Fruit fly (Drosophila melanogaster) whole organism, embryonic: ENCODE data around the gene ich.

Experiments
- Ada2b ChIP-seq: fragments of 200-800 bp; sonication (Bioruptor generic); IDR thresholded peaks from 2 replicates; pipeline ENCODE4 v1.3.6; 2022; ENCODE audit warnings: missing biosample characterization, missing genetic modification characterization
- Atf-2 ChIP-seq: fragments of 200-800 bp; sonication (Bioruptor generic); optimal IDR thresholded peaks from 2 replicates; lab custom pipeline; 2016; ENCODE audit warnings: missing biosample characterization, missing genetic modification characterization
- CG10267 ChIP-seq: fragments of 200-800 bp; sonication (Bioruptor generic); optimal IDR thresholded peaks from 2 replicates; lab custom pipeline; 2018; ENCODE audit warnings: missing biosample characterization, mild to moderate bottlenecking, missing genetic modification characterization, moderate library complexity
- CG10431 ChIP-seq: fragments of 200-800 bp; sonication (Bioruptor generic); optimal IDR thresholded peaks from 3 replicates; lab custom pipeline; 2018; ENCODE audit warnings: missing biosample characterization, mild to moderate bottlenecking, missing genetic modification characterization
- CG11093 ChIP-seq: fragments of 200-800 bp; sonication (Bioruptor generic); IDR thresholded peaks from 3 replicates; pipeline ENCODE4 v1.3.6; 2022; ENCODE audit warnings: missing biosample characterization, missing genetic modification characterization
- CG13296 ChIP-seq: fragments of 200-800 bp; sonication (Bioruptor generic); optimal IDR thresholded peaks from 3 replicates; lab custom pipeline; 2018; ENCODE audit warnings: missing biosample characterization, mild to moderate bottlenecking, missing genetic modification characterization
- CG13624 ChIP-seq: fragments of 200-800 bp; sonication (Bioruptor generic); optimal IDR thresholded peaks from 2 replicates; lab custom pipeline; 2016; ENCODE audit warnings: missing biosample characterization, missing genetic modification characterization
- CG14965 ChIP-seq: fragments of 200-800 bp; sonication (Bioruptor generic); optimal IDR thresholded peaks from 2 replicates; lab custom pipeline; 2016; ENCODE audit warnings: missing biosample characterization, missing genetic modification characterization, borderline replicate concordance
- CG1529 ChIP-seq: fragments of 200-800 bp; sonication (Bioruptor generic); optimal IDR thresholded peaks from 3 replicates; lab custom pipeline; 2018; ENCODE audit warnings: missing biosample characterization, missing genetic modification characterization
- CG16815 ChIP-seq: fragments of 200-800 bp; sonication (Bioruptor generic); optimal IDR thresholded peaks from 3 replicates; lab custom pipeline; 2017; ENCODE audit warnings: missing biosample characterization, mild to moderate bottlenecking, missing genetic modification characterization
- CG17359 ChIP-seq: fragments of 200-800 bp; sonication (Bioruptor generic); optimal IDR thresholded peaks from 3 replicates; lab custom pipeline; 2018; ENCODE audit warnings: missing biosample characterization, mild to moderate bottlenecking, missing genetic modification characterization, moderate library complexity
- CG17385 ChIP-seq: fragments of 200-800 bp; sonication (Bioruptor generic); optimal IDR thresholded peaks from 3 replicates; lab custom pipeline; 2018; ENCODE audit warnings: missing biosample characterization, mild to moderate bottlenecking, missing genetic modification characterization
- CG1832 ChIP-seq: fragments of 200-800 bp; sonication (Bioruptor generic); optimal IDR thresholded peaks from 2 replicates; lab custom pipeline; 2017; ENCODE audit warnings: missing biosample characterization, mild to moderate bottlenecking, missing genetic modification characterization, inconsistent platforms
- CG30403 ChIP-seq: fragments of 200-800 bp; sonication (Bioruptor generic); optimal IDR thresholded peaks from 3 replicates; lab custom pipeline; 2016; ENCODE audit warnings: missing biosample characterization, missing genetic modification characterization
- CG32532 ChIP-seq: fragments of 200-800 bp; sonication (Bioruptor generic); IDR thresholded peaks from 2 replicates; pipeline ENCODE4 v1.3.6; 2022; ENCODE audit warnings: missing biosample characterization, missing genetic modification characterization
- CG32772 ChIP-seq: fragments of 200-800 bp; sonication (Bioruptor generic); IDR thresholded peaks from 2 replicates; pipeline ENCODE4 v1.3.6; 2022; ENCODE audit warnings: missing biosample characterization, missing genetic modification characterization
- CG4424 ChIP-seq: fragments of 200-800 bp; sonication (Bioruptor generic); optimal IDR thresholded peaks from 3 replicates; lab custom pipeline; 2016; ENCODE audit warnings: missing biosample characterization, missing genetic modification characterization
- CG6854 ChIP-seq: fragments of 200-800 bp; sonication (Bioruptor generic); optimal IDR thresholded peaks from 3 replicates; lab custom pipeline; 2017; ENCODE audit warnings: missing biosample characterization, mild to moderate bottlenecking, missing genetic modification characterization
- CG8089 ChIP-seq: fragments of 200-800 bp; sonication (Bioruptor generic); optimal IDR thresholded peaks from 3 replicates; lab custom pipeline; 2016; ENCODE audit warnings: missing biosample characterization, missing genetic modification characterization
- CG9437 ChIP-seq: fragments of 200-800 bp; sonication (Bioruptor generic); optimal IDR thresholded peaks from 2 replicates; lab custom pipeline; 2018; ENCODE audit warnings: missing biosample characterization, mild to moderate bottlenecking, missing genetic modification characterization
- CG9817 ChIP-seq: fragments of 200-800 bp; sonication (Bioruptor generic); optimal IDR thresholded peaks from 2 replicates; lab custom pipeline; 2018; ENCODE audit warnings: missing biosample characterization, mild to moderate bottlenecking, missing genetic modification characterization, moderate library complexity
- Chrac-16 ChIP-seq: fragments of 200-800 bp; sonication (Bioruptor generic); optimal IDR thresholded peaks from 3 replicates; lab custom pipeline; 2016; ENCODE audit warnings: missing biosample characterization, missing genetic modification characterization
- CoRest ChIP-seq: fragments of 200-800 bp; sonication (Bioruptor generic); optimal IDR thresholded peaks from 3 replicates; lab custom pipeline; 2018; ENCODE audit warnings: missing biosample characterization, mild to moderate bottlenecking, missing genetic modification characterization, moderate library complexity
- Dek ChIP-seq: fragments of 200-800 bp; sonication (Bioruptor generic); optimal IDR thresholded peaks from 3 replicates; lab custom pipeline; 2019; ENCODE audit warnings: missing biosample characterization, mild to moderate bottlenecking, missing genetic modification characterization, moderate library complexity
- Dfd ChIP-seq, 2 experiments: fragments of >200 bp; optimal IDR thresholded peaks; 2 replicates each; lab custom pipeline; 2017; ENCODE audit warnings: missing biosample characterization in 2 of 2, missing genetic modification characterization in 2 of 2
- Doc2 ChIP-seq: fragments of 200-800 bp; sonication (Bioruptor generic); IDR thresholded peaks from 2 replicates; pipeline ENCODE4 v1.3.6; 2022; ENCODE audit warnings: missing biosample characterization, missing genetic modification characterization
- Dp ChIP-seq: fragments of 200-800 bp; sonication (Bioruptor generic); optimal IDR thresholded peaks from 2 replicates; lab custom pipeline; 2018; ENCODE audit warnings: missing biosample characterization, mild to moderate bottlenecking, missing genetic modification characterization, moderate library complexity
- HLH3B ChIP-seq: fragments of 200-800 bp; sonication (Bioruptor generic); IDR thresholded peaks from 2 replicates; pipeline ENCODE4 v1.3.6; 2022; ENCODE audit warnings: missing biosample characterization, missing genetic modification characterization
- Hmx ChIP-seq: fragments of 200-800 bp; sonication (Bioruptor generic); optimal IDR thresholded peaks from 2 replicates; lab custom pipeline; 2016; ENCODE audit warnings: missing biosample characterization, missing genetic modification characterization
- Myb ChIP-seq: fragments of 200-800 bp; sonication (Bioruptor generic); optimal IDR thresholded peaks from 2 replicates; lab custom pipeline; 2016; ENCODE audit warnings: missing biosample characterization, missing genetic modification characterization
- NK7.1 ChIP-seq: fragments of 200-800 bp; sonication (Bioruptor generic); optimal IDR thresholded peaks from 3 replicates; lab custom pipeline; 2016; ENCODE audit warnings: missing biosample characterization, missing genetic modification characterization
- PHDP ChIP-seq: fragments of 200-800 bp; sonication (Bioruptor generic); optimal IDR thresholded peaks from 3 replicates; lab custom pipeline; 2018; ENCODE audit warnings: missing biosample characterization, mild to moderate bottlenecking, missing genetic modification characterization, moderate library complexity
- Side ChIP-seq: fragments of 200-800 bp; sonication (Bioruptor generic); optimal IDR thresholded peaks from 2 replicates; lab custom pipeline; 2016; ENCODE audit warnings: missing biosample characterization, missing genetic modification characterization
- Sin3A ChIP-seq: fragments of >200 bp; optimal IDR thresholded peaks from 2 replicates; lab custom pipeline; 2018
- Usf ChIP-seq: fragments of 200-800 bp; sonication (Bioruptor generic); optimal IDR thresholded peaks from 2 replicates; lab custom pipeline; 2017; ENCODE audit warnings: missing genotype, missing biosample characterization, missing genetic modification characterization
- Xrp1 ChIP-seq: fragments of 200-800 bp; sonication (Bioruptor generic); IDR thresholded peaks from 2 replicates; pipeline ENCODE4 v1.3.6; 2022; ENCODE audit warnings: missing biosample characterization, missing genetic modification characterization
- ap ChIP-seq: fragments of 200-800 bp; sonication (Bioruptor generic); IDR thresholded peaks from 2 replicates; pipeline ENCODE4 v1.3.6; 2022; ENCODE audit warnings: missing biosample characterization, missing genetic modification characterization
- bab2 ChIP-seq: fragments of 200-800 bp; sonication (Bioruptor generic); optimal IDR thresholded peaks from 2 replicates; lab custom pipeline; 2016; ENCODE audit warnings: missing biosample characterization, missing genetic modification characterization
- bigmax ChIP-seq: fragments of 200-800 bp; sonication (Bioruptor generic); optimal IDR thresholded peaks from 2 replicates; lab custom pipeline; 2018; ENCODE audit warnings: missing biosample characterization, mild to moderate bottlenecking, missing genetic modification characterization
- cwo ChIP-seq: fragments of 200-800 bp; sonication (Bioruptor generic); optimal IDR thresholded peaks from 3 replicates; lab custom pipeline; 2017; ENCODE audit warnings: missing biosample characterization, missing genetic modification characterization, mild to moderate bottlenecking, moderate library complexity, missing genetic modification reagents
- ems ChIP-seq: fragments of 200-800 bp; sonication (Bioruptor generic); optimal IDR thresholded peaks from 3 replicates; lab custom pipeline; 2016; ENCODE audit warnings: missing biosample characterization, missing genetic modification characterization
- fd102C ChIP-seq: fragments of 200-800 bp; sonication (Bioruptor generic); optimal IDR thresholded peaks from 2 replicates; lab custom pipeline; 2018; ENCODE audit warnings: missing biosample characterization, mild to moderate bottlenecking, missing genetic modification characterization, moderate library complexity
- fd96Cb ChIP-seq: fragments of 200-800 bp; sonication (Bioruptor generic); optimal IDR thresholded peaks from 2 replicates; lab custom pipeline; 2018; ENCODE audit warnings: missing biosample characterization, mild to moderate bottlenecking, missing genetic modification characterization, moderate library complexity
- ham ChIP-seq: fragments of 200-800 bp; sonication (Bioruptor generic); IDR thresholded peaks from 2 replicates; pipeline ENCODE4 v1.3.6; 2022; ENCODE audit warnings: missing biosample characterization, missing genetic modification characterization
- mirr ChIP-seq: fragments of 200-800 bp; sonication (Bioruptor generic); optimal IDR thresholded peaks from 3 replicates; lab custom pipeline; 2018; ENCODE audit warnings: missing biosample characterization, mild to moderate bottlenecking, missing genetic modification characterization
- pros ChIP-seq: fragments of 200-800 bp; sonication (Bioruptor generic); optimal IDR thresholded peaks from 3 replicates; lab custom pipeline; 2019; ENCODE audit warnings: missing biosample characterization, mild to moderate bottlenecking, missing genetic modification characterization, moderate library complexity
- run ChIP-seq: fragments of 200-800 bp; sonication (Bioruptor generic); optimal IDR thresholded peaks from 3 replicates; lab custom pipeline; 2018; ENCODE audit warnings: missing biosample characterization, mild to moderate bottlenecking, missing genetic modification characterization
- tio ChIP-seq: fragments of 200-800 bp; sonication (Bioruptor generic); optimal IDR thresholded peaks from 2 replicates; lab custom pipeline; 2017; ENCODE audit warnings: missing biosample characterization, missing genetic modification characterization, inconsistent platforms
- unc-4 ChIP-seq: fragments of 200-800 bp; sonication (Bioruptor generic); IDR thresholded peaks from 2 replicates; pipeline ENCODE4 v1.3.6; 2022; ENCODE audit warnings: missing biosample characterization, missing genetic modification characterization; ENCODE audit not compliant: partially characterized antibody
- unpg ChIP-seq: fragments of 200-800 bp; sonication (Bioruptor generic); optimal IDR thresholded peaks from 3 replicates; lab custom pipeline; 2018; ENCODE audit warnings: missing biosample characterization, mild to moderate bottlenecking, missing genetic modification characterization, moderate library complexity
- vfl ChIP-seq: fragments of 200-800 bp; sonication (Bioruptor generic); optimal IDR thresholded peaks from 2 replicates; lab custom pipeline; 2016; ENCODE audit warnings: missing biosample characterization, missing genetic modification characterization
- vnd ChIP-seq: fragments of 200-800 bp; sonication (Bioruptor generic); IDR thresholded peaks from 3 replicates; pipeline ENCODE4 v1.3.6; 2022; ENCODE audit warnings: missing biosample characterization, missing genetic modification characterization; ENCODE audit not compliant: partially characterized antibody

ich gene

dm6 chr3R:8960329-8960728 lies 2.5 kb downstream of the ich start (continued):
- TF ChIP-seq Dp (GFP tag; lab: Kevin White, UChicago), result no peak
- no peak for TF ChIP-seq Atf-2 (GFP tag; lab: Kevin White, UChicago)
- no peak for TF ChIP-seq unc-4 (GFP tag; lab: Robert Waterston, UW)
- peak; percentile 67 for TF ChIP-seq CG4424 (GFP tag; lab: Kevin White, UChicago)
- no peak for TF ChIP-seq fd102C (GFP tag; lab: Kevin White, UChicago)
- TF ChIP-seq CG32772 (GFP tag; lab: Robert Waterston, UW), result no peak
- peak; percentile 79 for TF ChIP-seq CG17359 (tag; lab: Kevin White, UChicago)
- TF ChIP-seq NK7.1, result no peak
- TF ChIP-seq CG6854 (GFP tag; lab: Kevin White, UChicago), result no peak
- peak; percentile 60 for TF ChIP-seq CG1529
- TF ChIP-seq CG9437 (GFP tag; lab: Kevin White, UChicago), result peak; percentile 58
- no peak for TF ChIP-seq Dfd (GFP tag; optimal IDR thresholded peaks at IDR 0.05; lab: Kevin White, UChicago)
- no peak for TF ChIP-seq ems (GFP tag; lab: Kevin White, UChicago)
- TF ChIP-seq CG17385, result peak; percentile 54
- TF ChIP-seq CG1832 (GFP tag; lab: Kevin White, UChicago), result no peak
- peak; percentile 40; the same call in 1 of the 2 replicates for TF ChIP-seq Ada2b
- TF ChIP-seq CG32532 (GFP tag; lab: Robert Waterston, UW), result no peak
- no peak for TF ChIP-seq pros (GFP tag; lab: Kevin White, UChicago)
- no peak for TF ChIP-seq CG13624
- peak; percentile 47 for TF ChIP-seq run
- TF ChIP-seq vnd (GFP tag; lab: Robert Waterston, UW), result no peak
- no peak for TF ChIP-seq Doc2 (GFP tag; lab: Robert Waterston, UW)
- no peak for TF ChIP-seq Side (GFP tag; lab: Kevin White, UChicago)
- TF ChIP-seq Myb (GFP tag; lab: Kevin White, UChicago), result no peak
- peak; percentile 26 for TF ChIP-seq Dek
- TF ChIP-seq Xrp1 (GFP tag; lab: Robert Waterston, UW), result peak; percentile 62; the same call in 1 of the 2 replicates
- peak; percentile 69 for TF ChIP-seq CoRest (tag; lab: Kevin White, UChicago)
- peak; percentile 67 for TF ChIP-seq CG30403 (GFP tag; lab: Kevin White, UChicago)
- TF ChIP-seq CG10431, result no peak
- no peak for TF ChIP-seq mirr
- TF ChIP-seq bab2, result no peak
- no peak for TF ChIP-seq CG11093 (GFP tag; lab: Robert Waterston, UW)
- no peak for TF ChIP-seq Usf (GFP tag; lab: Kevin White, UChicago)
- TF ChIP-seq Chrac-16 (GFP tag; lab: Kevin White, UChicago), result peak; percentile 46
- TF ChIP-seq CG14965, result no peak
- no peak for TF ChIP-seq vfl
- no peak for TF ChIP-seq Sin3A (lab: Kevin White, UChicago)
- TF ChIP-seq PHDP (tag; lab: Kevin White, UChicago), result peak; percentile 61
- TF ChIP-seq HLH3B (GFP tag; lab: Robert Waterston, UW), result peak; percentile 67
- TF ChIP-seq CG8089 (GFP tag; lab: Kevin White, UChicago), result no peak
- peak; percentile 56 for TF ChIP-seq CG10267 (tag; lab: Kevin White, UChicago)
- TF ChIP-seq unpg (GFP tag; lab: Kevin White, UChicago), result peak; percentile 72
- no peak for TF ChIP-seq ham
- TF ChIP-seq ap (GFP tag; lab: Robert Waterston, UW), result 0 out of 2 replicates have a peak, but pooled peaks have one; percentile 10
- TF ChIP-seq CG16815, result no peak
- no peak for TF ChIP-seq Hmx (GFP tag; lab: Kevin White, UChicago)
- peak; percentile 28 for TF ChIP-seq tio (GFP tag; lab: Kevin White, UChicago)
- TF ChIP-seq bigmax (GFP tag; lab: Kevin White, UChicago), result no peak
- TF ChIP-seq CG13296 (GFP tag; lab: Kevin White, UChicago), result peak; percentile 39
- TF ChIP-seq cwo (GFP tag; lab: Kevin White, UChicago), result peak; percentile 10
- peak; percentile 47 for TF ChIP-seq fd96Cb (tag; lab: Kevin White, UChicago)
- TF ChIP-seq CG9817, result peak; percentile 38
